Worm (Caenorhabditis elegans) whole organism, L2 larva: ENCODE data around the gene M163.1.

ENCODE experiments used
- C34F6.9 ChIP-seq: fragments of 150-350 bp; optimal IDR thresholded peaks from 2 replicates; lab custom pipeline; 2014; ENCODE audit warnings: missing biosample characterization, missing genetic modification characterization
- aly-2 ChIP-seq: fragments of 150-350 bp; optimal IDR thresholded peaks from 2 replicates; lab custom pipeline; 2014; ENCODE audit warnings: missing biosample characterization, missing genetic modification characterization
- ceh-82 ChIP-seq: fragments of 150-350 bp; optimal IDR thresholded peaks from 2 replicates; lab custom pipeline; 2014; ENCODE audit warnings: missing biosample characterization, missing genetic modification characterization
- lin-13 ChIP-seq: fragments of 150-350 bp; optimal IDR thresholded peaks from 2 replicates; lab custom pipeline; 2014; ENCODE audit warnings: missing biosample characterization, missing genetic modification reagents, missing genetic modification characterization
- lsy-2 ChIP-seq, 2 experiments: fragments of 150-350 bp in 1 of 2; sonication (generic microtip) in 1 of 2; optimal IDR thresholded peaks; 2 replicates each; lab custom pipeline; 2014 to 2017; ENCODE audit warnings: missing biosample characterization in 2 of 2, missing genetic modification characterization in 2 of 2
- mdl-1 ChIP-seq, 2 experiments: fragments of 150-350 bp in 1 of 2; sonication (generic microtip) in 1 of 2; optimal IDR thresholded peaks; 2 replicates each; lab custom pipeline; 2017; ENCODE audit warnings: missing biosample characterization in 2 of 2, missing genetic modification characterization in 2 of 2
- nhr-11 ChIP-seq: fragments of 150-350 bp; optimal IDR thresholded peaks from 2 replicates; lab custom pipeline; 2014; ENCODE audit warnings: missing biosample characterization, missing genetic modification characterization
- nhr-12 ChIP-seq: fragments of 150-350 bp; optimal IDR thresholded peaks from 2 replicates; lab custom pipeline; 2014; ENCODE audit warnings: missing biosample characterization, missing genetic modification characterization
- nhr-77 ChIP-seq: fragments of 150-350 bp; optimal IDR thresholded peaks from 2 replicates; lab custom pipeline; 2014; ENCODE audit warnings: missing biosample characterization, missing genetic modification characterization
- snpc-4 ChIP-seq: fragments of 150-350 bp; optimal IDR thresholded peaks from 2 replicates; lab custom pipeline; 2014; ENCODE audit warnings: missing biosample characterization, missing genetic modification characterization
- unc-39 ChIP-seq: fragments of 150-350 bp; optimal IDR thresholded peaks from 2 replicates; lab custom pipeline; 2014; ENCODE audit warnings: missing biosample characterization, missing genetic modification characterization
- unc-55 ChIP-seq: fragments of 150-350 bp; sonication (generic microtip); optimal IDR thresholded peaks from 3 replicates; lab custom pipeline; 2014; ENCODE audit warnings: missing biosample characterization, missing genetic modification reagents, missing genetic modification characterization
- unc-62 ChIP-seq: fragments of 150-350 bp; optimal IDR thresholded peaks from 2 replicates; lab custom pipeline; 2014; ENCODE audit warnings: missing biosample characterization, missing genetic modification reagents, missing genetic modification characterization
- zag-1 ChIP-seq: fragments of 150-350 bp; optimal IDR thresholded peaks from 2 replicates; lab custom pipeline; 2014; ENCODE audit warnings: missing biosample characterization, missing genetic modification characterization

DNA sequence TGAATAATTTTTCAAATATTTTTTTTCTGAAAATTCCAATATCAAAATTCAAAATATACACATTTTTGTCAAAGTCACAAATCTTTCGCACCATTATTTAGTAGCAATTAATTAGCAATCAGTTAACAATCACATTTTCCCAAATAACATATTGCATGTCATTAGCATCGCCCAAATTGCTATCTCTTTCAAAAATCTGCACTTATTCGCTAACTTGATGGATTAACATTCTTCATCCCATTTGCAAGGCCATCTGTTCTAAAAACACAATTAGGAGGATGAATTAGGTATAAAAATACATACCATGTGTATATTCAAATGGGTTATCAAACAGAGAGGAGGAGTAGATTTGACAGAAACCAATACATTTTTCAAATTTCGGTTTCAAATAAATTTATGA is 16.3 kb downstream of the M163.1 start:
- TF ChIP-seq nhr-11 (tag; lab: Kevin White, UChicago) (no peak), zag-1 (no peak), unc-39 (tag; lab: Kevin White, UChicago) (no peak), mdl-1 (tag; optimal IDR thresholded peaks at IDR 0.05; lab: Kevin White, UChicago) (no peak), ceh-82 (tag; lab: Kevin White, UChicago) (no peak), C34F6.9 (tag; lab: Kevin White, UChicago) (no peak), nhr-12 (tag; lab: Kevin White, UChicago) (no peak), snpc-4 (tag; lab: Kevin White, UChicago) (no peak), lsy-2 (tag; optimal IDR thresholded peaks at IDR 0.05; lab: Kevin White, UChicago) (no peak), aly-2 (tag; lab: Kevin White, UChicago) (no peak), nhr-77 (tag; lab: Kevin White, UChicago) (no peak), unc-62 (GFP tag; lab: Kevin White, UChicago) (no peak), lin-13 (GFP tag; lab: Kevin White, UChicago) (no peak), unc-55 (no peak)
